Worm (Caenorhabditis elegans): Measurements from ENCODE around the gene Y102A11A.3.

- TF ChIP-seq nhr-11 (tag; optimal IDR thresholded peaks at IDR 0.05) (no peak), pag-3 (tag; optimal IDR thresholded peaks at IDR 0.05; ENCODE audit: borderline replicate concordance) (no peak), ceh-19 (GFP tag; optimal IDR thresholded peaks at IDR 0.05) (no peak)
These were observed 23.7 kb downstream of the Y102A11A.3 start for ce11 chrX:2042621-2043020.

Data from whole organism, late embryonic.